Fruit fly (Drosophila melanogaster): ENCODE results near the gene hyx.

Gene hyx

DNA sequence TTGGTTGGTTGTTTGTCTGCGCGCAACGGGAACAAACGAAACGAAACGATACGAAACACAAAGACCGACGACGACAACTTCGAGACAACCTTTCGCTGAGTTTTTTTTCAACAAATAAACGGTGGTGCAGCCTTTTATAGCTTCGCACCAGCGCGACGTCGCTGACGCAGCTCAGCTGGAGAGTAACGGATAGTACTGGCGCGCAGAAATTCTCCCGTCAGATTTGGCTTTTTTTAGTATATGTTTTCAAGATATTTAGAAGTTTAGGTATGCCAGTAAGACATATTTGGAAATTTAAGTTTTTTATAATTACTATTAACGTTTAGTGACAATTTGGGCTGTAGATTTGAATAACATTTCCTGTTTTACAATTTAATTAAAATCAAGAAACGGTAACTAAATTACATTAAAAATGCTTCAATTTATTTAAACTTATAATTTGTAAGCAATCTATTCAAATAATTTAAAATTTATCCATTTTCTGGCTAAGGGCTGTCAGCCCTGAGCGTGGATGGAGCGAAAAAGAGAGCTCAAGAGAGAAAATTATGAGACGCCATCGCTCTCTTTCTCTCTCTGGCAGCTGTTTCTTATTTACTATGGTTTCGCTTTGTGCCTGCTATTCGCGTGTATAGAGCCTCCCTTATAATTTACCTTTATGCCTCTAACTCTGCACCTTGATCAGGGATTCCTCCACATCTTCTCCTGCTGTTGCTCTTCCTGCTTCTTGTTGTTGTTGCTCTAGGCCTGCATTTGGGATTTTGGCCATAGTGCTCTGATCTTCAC lies 4.8 kb upstream of the hyx start (continued):
- peak; percentile 51 for TF ChIP-seq CG17568 (GFP tag; optimal IDR thresholded peaks at IDR 0.05)
- peak; percentile 55 for TF ChIP-seq psq (GFP tag; optimal IDR thresholded peaks at IDR 0.05)
- TF ChIP-seq CG11695 (GFP tag; IDR thresholded peaks at IDR 0.05), result peak; percentile 80
- no peak for TF ChIP-seq CG4730 (GFP tag; IDR thresholded peaks at IDR 0.05)
- peak; percentile 80 for TF ChIP-seq gsb-n (tag; optimal IDR thresholded peaks at IDR 0.05)
- TF ChIP-seq NFAT (GFP tag; IDR thresholded peaks at IDR 0.05), result peak; percentile 21; the same call in 1 of the 2 replicates
- no peak for TF ChIP-seq toy (GFP tag; IDR thresholded peaks at IDR 0.05)
- TF ChIP-seq pnt (GFP tag; optimal IDR thresholded peaks at IDR 0.05), result no peak
- peak; percentile 79 for TF ChIP-seq salm (tag; optimal IDR thresholded peaks at IDR 0.05)
- no peak for TF ChIP-seq Mrtf (GFP tag; IDR thresholded peaks at IDR 0.05)
- TF ChIP-seq her (GFP tag; optimal IDR thresholded peaks at IDR 0.05), result peak; percentile 41
- no peak for TF ChIP-seq tup (GFP tag; optimal IDR thresholded peaks at IDR 0.05)
- peak; percentile 56 for TF ChIP-seq NC2α (GFP tag; optimal IDR thresholded peaks at IDR 0.05)
- TF ChIP-seq caup (GFP tag; optimal IDR thresholded peaks at IDR 0.05; ENCODE audit: severe bottlenecking), result peak; percentile 83
- no peak for TF ChIP-seq CG1024 (GFP tag; IDR thresholded peaks at IDR 0.05)
- no peak for TF ChIP-seq Dll (GFP tag; IDR thresholded peaks at IDR 0.05; ENCODE audit: partially characterized antibody)
- peak; percentile 89 for TF ChIP-seq sug (tag; optimal IDR thresholded peaks at IDR 0.05)
- TF ChIP-seq Dip3 (GFP tag; optimal IDR thresholded peaks at IDR 0.05), result peak; percentile 20
- peak; percentile 88 for TF ChIP-seq PHDP (tag; optimal IDR thresholded peaks at IDR 0.05)
- TF ChIP-seq CG7556 (GFP tag; optimal IDR thresholded peaks at IDR 0.05), result peak; percentile 94
- TF ChIP-seq CG9876 (GFP tag; optimal IDR thresholded peaks at IDR 0.05), result no peak
- TF ChIP-seq bab2 (GFP tag; optimal IDR thresholded peaks at IDR 0.05), result no peak
- TF ChIP-seq CG12942 (GFP tag; optimal IDR thresholded peaks at IDR 0.05), result peak; percentile 55
- TF ChIP-seq CG18011 (GFP tag; optimal IDR thresholded peaks at IDR 0.05), result peak; percentile 41
- TF ChIP-seq CG11456 (GFP tag; IDR thresholded peaks at IDR 0.05), result no peak
- TF ChIP-seq row (GFP tag; IDR thresholded peaks at IDR 0.05), result peak; percentile 95
- peak; percentile 69 for TF ChIP-seq CG12769 (tag; optimal IDR thresholded peaks at IDR 0.05)
- peak; percentile 13 for TF ChIP-seq CG33213 (GFP tag; optimal IDR thresholded peaks at IDR 0.05)
- TF ChIP-seq fd102C (GFP tag; optimal IDR thresholded peaks at IDR 0.05), result no peak
- peak; percentile 50 for TF ChIP-seq Mes4 (GFP tag; optimal IDR thresholded peaks at IDR 0.05)
- peak; percentile 80 for TF ChIP-seq nau (GFP tag; optimal IDR thresholded peaks at IDR 0.05)
- peak; percentile 64 for TF ChIP-seq kni (GFP tag; optimal IDR thresholded peaks at IDR 0.05)
- no peak for TF ChIP-seq repo (GFP tag; optimal IDR thresholded peaks at IDR 0.05)
- TF ChIP-seq CG11504 (tag; optimal IDR thresholded peaks at IDR 0.05), result peak; percentile 88
- TF ChIP-seq Xrp1 (GFP tag; IDR thresholded peaks at IDR 0.05), result peak; percentile 76
- peak; percentile 62; the same call in 1 of the 4 replicates for TF ChIP-seq chinmo (GFP tag; IDR thresholded peaks at IDR 0.05; ENCODE audit: partially characterized antibody)
- TF ChIP-seq CG34224 (GFP tag; IDR thresholded peaks at IDR 0.05; ENCODE audit: partially characterized antibody), result 0 out of 3 replicates have a peak, but pooled peaks have one; percentile 15
- TF ChIP-seq Usf (GFP tag; optimal IDR thresholded peaks at IDR 0.05), result peak; percentile 62
- peak; percentile 57 for TF ChIP-seq ind (GFP tag; optimal IDR thresholded peaks at IDR 0.05)
- TF ChIP-seq CG9215 (GFP tag; IDR thresholded peaks at IDR 0.05), result peak; percentile 41; the same call in 1 of the 2 replicates
- peak; percentile 93 for TF ChIP-seq CG13424 (tag; optimal IDR thresholded peaks at IDR 0.05)
- TF ChIP-seq CG12299 (tag; optimal IDR thresholded peaks at IDR 0.05), result peak; percentile 80
- no peak for TF ChIP-seq ato (GFP tag; IDR thresholded peaks at IDR 0.05; ENCODE audit: partially characterized antibody)
- TF ChIP-seq Dp (GFP tag; optimal IDR thresholded peaks at IDR 0.05), result peak; percentile 28
- TF ChIP-seq crp (GFP tag; optimal IDR thresholded peaks at IDR 0.05), result peak; percentile 47 to 78
- peak; percentile 88 for TF ChIP-seq CG7839 (tag; optimal IDR thresholded peaks at IDR 0.05)
- TF ChIP-seq Aef1 (GFP tag; IDR thresholded peaks at IDR 0.05), result peak; percentile 46; the same call in 2 of the 3 replicates
- no peak for TF ChIP-seq CG11085 (GFP tag; IDR thresholded peaks at IDR 0.05)
